Fruit fly (Drosophila melanogaster) whole organism: ENCODE results near the gene Obp99a.

Experiments used
- CG8478 ChIP-seq: fragments of >200 bp; optimal IDR thresholded peaks from 2 replicates; lab custom pipeline; 2018; ENCODE audit warnings: inconsistent platforms
- psq ChIP-seq: fragments of >200 bp; optimal IDR thresholded peaks from 2 replicates; lab custom pipeline; 2017
- usp ChIP-seq: fragments of >200 bp; optimal IDR thresholded peaks from 2 replicates; lab custom pipeline; 2017; ENCODE audit warnings: missing biosample characterization, missing genetic modification characterization, mixed read lengths

dm6 chr3R:29716043-29716781 is 44.8 kb downstream of the Obp99a start:
- TF ChIP-seq usp (GFP tag; lab: Kevin White, UChicago), result no peak
- no peak for TF ChIP-seq CG8478 (lab: Kevin White, UChicago)
- TF ChIP-seq psq (lab: Kevin White, UChicago), result no peak
